Worm (Caenorhabditis elegans) whole organism, L4/young adult: ENCODE data around the gene F17E9.3.

ENCODE experiments used
- dao-5 ChIP-seq: sonication (generic microtip); optimal IDR thresholded peaks from 2 replicates; lab custom pipeline; 2016; ENCODE audit warnings: missing genotype, missing genetic modification characterization, moderate library complexity, missing compliant biosample characterization
- him-1 ChIP-seq: sonication (generic microtip); optimal IDR thresholded peaks from 2 replicates; lab custom pipeline; 2016; ENCODE audit warnings: missing genotype, missing genetic modification reagents, missing genetic modification characterization, missing compliant biosample characterization

ce11 chrIV:8357299-8357698 lies 2.6 kb downstream of the F17E9.3 start:
- TF ChIP-seq him-1 (tag; lab: Kevin White, UChicago): no peak
- TF ChIP-seq dao-5 (tag; lab: Kevin White, UChicago): no peak
